Worm (Caenorhabditis elegans) whole organism, L4/young adult: ENCODE data around the gene Y7A5A.7.

Experiments
- W03F9.2 ChIP-seq: fragments of 150-350 bp; optimal IDR thresholded peaks from 2 replicates; lab custom pipeline; 2014; ENCODE audit warnings: missing biosample characterization, missing genetic modification characterization
- dao-5 ChIP-seq: sonication (generic microtip); optimal IDR thresholded peaks from 2 replicates; lab custom pipeline; 2016; ENCODE audit warnings: missing genotype, missing genetic modification characterization, moderate library complexity, missing compliant biosample characterization
- him-1 ChIP-seq: sonication (generic microtip); optimal IDR thresholded peaks from 2 replicates; lab custom pipeline; 2016; ENCODE audit warnings: missing genotype, missing genetic modification reagents, missing genetic modification characterization, missing compliant biosample characterization

ce11 chrX:15831537-15831936 lies 27.6 kb upstream of the Y7A5A.7 start:
- TF ChIP-seq W03F9.2 (tag; lab: Kevin White, UChicago) (no peak), dao-5 (tag; lab: Kevin White, UChicago) (no peak), him-1 (tag; lab: Kevin White, UChicago) (no peak)
